Fruit fly (Drosophila melanogaster): ENCODE data around the gene CG6592.

Gene CG6592

DNA sequence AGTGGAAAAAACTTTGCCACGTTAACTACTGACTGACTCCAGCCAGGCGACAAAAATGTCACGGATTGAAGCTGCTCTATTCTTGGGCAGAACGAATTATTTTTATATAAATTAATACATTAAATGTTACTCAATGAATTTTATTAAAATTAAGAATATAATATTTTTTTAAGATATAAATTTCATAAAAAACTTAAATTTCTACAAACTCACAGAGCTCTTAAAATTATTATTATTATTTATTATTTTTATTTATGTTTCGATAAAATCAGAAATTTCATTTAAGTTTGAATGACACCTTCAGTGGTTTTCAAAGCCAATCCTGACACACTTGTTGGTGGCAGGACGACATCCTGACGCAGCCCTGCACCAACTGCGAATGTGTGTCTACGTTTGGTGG lies 25.7 kb downstream of the CG6592 start:
- TF ChIP-seq Sry-β (GFP tag; optimal IDR thresholded peaks at IDR 0.05) (no peak), HLH4C (GFP tag; IDR thresholded peaks at IDR 0.05; ENCODE audit: partially characterized antibody) (no peak), Aef1 (GFP tag; IDR thresholded peaks at IDR 0.05) (no peak), Vsx1 (GFP tag; optimal IDR thresholded peaks at IDR 0.05) (no peak), slp2 (GFP tag; optimal IDR thresholded peaks at IDR 0.05) (no peak), esg (GFP tag; conservative IDR thresholded peaks at IDR 0.05) (no peak), disco-r (GFP tag; optimal IDR thresholded peaks at IDR 0.05) (no peak), Taf1 (GFP tag; IDR thresholded peaks at IDR 0.05) (no peak), dmrt11E (tag; optimal IDR thresholded peaks at IDR 0.05) (peak; percentile 30), Dad (GFP tag; optimal IDR thresholded peaks at IDR 0.05) (no peak), CG7987 (GFP tag; optimal IDR thresholded peaks at IDR 0.05) (no peak), CG30020 (tag; optimal IDR thresholded peaks at IDR 0.05) (no peak), CG6854 (GFP tag; optimal IDR thresholded peaks at IDR 0.05) (no peak), CG18011 (GFP tag; optimal IDR thresholded peaks at IDR 0.05) (no peak), abd-A (tag; optimal IDR thresholded peaks at IDR 0.05) (no peak), CG2199 (GFP tag; IDR thresholded peaks at IDR 0.05) (no peak), Awh (GFP tag; IDR thresholded peaks at IDR 0.05) (no peak), CG5180 (GFP tag; optimal IDR thresholded peaks at IDR 0.05) (no peak), Camta (GFP tag; optimal IDR thresholded peaks at IDR 0.05) (no peak), CG4282 (GFP tag; optimal IDR thresholded peaks at IDR 0.05) (no peak), sens-2 (GFP tag; IDR thresholded peaks at IDR 0.05) (no peak), Lim3 (GFP tag; IDR thresholded peaks at IDR 0.05) (no peak), jing (GFP tag; optimal IDR thresholded peaks at IDR 0.05) (no peak), ash1 (GFP tag; optimal IDR thresholded peaks at IDR 0.05) (no peak), sr (GFP tag; IDR thresholded peaks at IDR 0.05) (no peak), CG1024 (GFP tag; IDR thresholded peaks at IDR 0.05) (no peak), CG11247 (GFP tag; IDR thresholded peaks at IDR 0.05) (no peak), tna (GFP tag; IDR thresholded peaks at IDR 0.05; ENCODE audit: partially characterized antibody) (no peak), CG14667 (GFP tag; IDR thresholded peaks at IDR 0.05) (no peak), CG8478 (optimal IDR thresholded peaks at IDR 0.05) (no peak), CG9215 (GFP tag; IDR thresholded peaks at IDR 0.05) (no peak), CG33213 (GFP tag; optimal IDR thresholded peaks at IDR 0.05) (no peak), CG1792 (GFP tag; optimal IDR thresholded peaks at IDR 0.05) (no peak), bbx (GFP tag; IDR thresholded peaks at IDR 0.05; ENCODE audit: partially characterized antibody) (no peak), mam (GFP tag; optimal IDR thresholded peaks at IDR 0.05) (no peak), exex (tag; optimal IDR thresholded peaks at IDR 0.05) (no peak), CG6765 (GFP tag; optimal IDR thresholded peaks at IDR 0.05) (no peak), wek (GFP tag; optimal IDR thresholded peaks at IDR 0.05) (no peak), CG34376 (GFP tag; optimal IDR thresholded peaks at IDR 0.05) (no peak), CG12104 (GFP tag; optimal IDR thresholded peaks at IDR 0.05) (no peak), Xrp1 (GFP tag; IDR thresholded peaks at IDR 0.05) (0 out of 2 replicates have a peak, but pooled peaks have one; percentile 23), CG11696 (GFP tag; IDR thresholded peaks at IDR 0.05) (no peak), repo (GFP tag; optimal IDR thresholded peaks at IDR 0.05) (no peak), CG6254 (GFP tag; optimal IDR thresholded peaks at IDR 0.05) (no peak), gcm (GFP tag; optimal IDR thresholded peaks at IDR 0.05) (peak; percentile 22), cas (GFP tag; IDR thresholded peaks at IDR 0.05) (no peak), fd3F (GFP tag; optimal IDR thresholded peaks at IDR 0.05) (no peak), sqz (GFP tag; optimal IDR thresholded peaks at IDR 0.05) (peak; percentile 23), cato (GFP tag; optimal IDR thresholded peaks at IDR 0.05; ENCODE audit: borderline replicate concordance) (no peak), CG17385 (GFP tag; optimal IDR thresholded peaks at IDR 0.05) (peak; percentile 9), Optix (GFP tag; IDR thresholded peaks at IDR 0.05) (no peak), MBD-R2 (GFP tag; IDR thresholded peaks at IDR 0.05) (no peak), dan (GFP tag; IDR thresholded peaks at IDR 0.05) (no peak)

All from whole organism, embryonic.